Worm (Caenorhabditis elegans): ENCODE measurements around the gene mrps-31.

DNA sequence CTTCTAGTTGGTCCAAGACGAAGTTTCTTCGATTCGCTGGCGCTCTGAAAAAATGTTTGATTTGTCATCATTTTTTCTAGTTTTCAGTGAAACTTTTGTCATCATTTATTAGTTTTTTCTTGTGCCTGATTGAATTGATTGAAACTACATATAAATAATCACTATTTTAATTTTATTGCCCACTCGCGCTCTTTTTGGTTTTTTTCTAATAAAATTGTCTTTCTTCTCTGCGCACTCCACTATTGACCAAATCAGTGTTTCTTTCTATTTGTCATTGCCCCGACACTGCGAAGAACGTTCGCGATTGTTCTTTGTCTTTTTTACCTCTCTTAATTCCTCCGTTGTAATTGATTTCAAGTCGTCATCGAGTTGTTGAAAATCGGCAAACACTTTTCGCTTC is 20.1 kb upstream of the mrps-31 start:
- no peak for TF ChIP-seq fkh-4 (tag; optimal IDR thresholded peaks at IDR 0.05; ENCODE audit: borderline replicate concordance)
- no peak for TF ChIP-seq efl-1 (optimal IDR thresholded peaks at IDR 0.05)
- TF ChIP-seq efl-1 (GFP tag; optimal IDR thresholded peaks at IDR 0.05 in 1 of 2), result no peak
